Fruit fly (Drosophila melanogaster): ENCODE data around the gene bur.

The bur gene

DNA sequence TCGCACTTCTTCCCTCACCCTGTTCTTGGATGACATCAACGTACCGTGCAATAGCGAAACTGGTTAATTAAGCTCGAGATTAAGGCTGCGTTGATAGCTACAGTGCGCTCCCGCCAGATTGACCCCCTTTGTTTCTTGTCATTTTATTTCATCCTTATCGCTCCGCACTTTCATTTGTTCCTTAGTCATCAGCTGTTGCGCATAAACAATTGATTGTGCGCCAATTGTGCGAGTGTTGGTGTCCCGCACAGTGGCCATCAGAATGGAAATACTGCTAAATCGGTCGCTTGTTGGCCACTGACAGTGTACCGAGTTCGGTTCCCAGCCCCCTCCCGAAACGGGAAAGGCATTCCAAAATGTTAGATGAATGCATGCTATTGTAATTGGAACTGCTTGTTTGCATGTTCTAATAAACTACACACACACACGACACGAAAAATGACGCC lies 40.2 kb upstream of the bur start (continued):
- TF ChIP-seq Sry-δ (GFP tag; optimal IDR thresholded peaks at IDR 0.05), result no peak
- TF ChIP-seq Ada2b (GFP tag; IDR thresholded peaks at IDR 0.05), result no peak
- TF ChIP-seq Sry-β (GFP tag; optimal IDR thresholded peaks at IDR 0.05), result no peak
- TF ChIP-seq CG10979 (tag; optimal IDR thresholded peaks at IDR 0.05), result no peak
- TF ChIP-seq eyg (GFP tag; optimal IDR thresholded peaks at IDR 0.05), result peak; percentile 12
- TF ChIP-seq corto (GFP tag; optimal IDR thresholded peaks at IDR 0.05), result no peak
- TF ChIP-seq scrt (GFP tag; optimal IDR thresholded peaks at IDR 0.05), result peak; percentile 3
- TF ChIP-seq CG12769 (tag; optimal IDR thresholded peaks at IDR 0.05), result peak; percentile 72
- TF ChIP-seq CG11247 (GFP tag; IDR thresholded peaks at IDR 0.05), result no peak
- TF ChIP-seq zen2 (GFP tag; IDR thresholded peaks at IDR 0.05; ENCODE audit: partially characterized antibody), result no peak
- TF ChIP-seq tgo (GFP tag; IDR thresholded peaks at IDR 0.05), result no peak
- no peak for TF ChIP-seq toy (GFP tag; IDR thresholded peaks at IDR 0.05)
- TF ChIP-seq Antp (GFP tag; optimal IDR thresholded peaks at IDR 0.05), result no peak
- no peak for TF ChIP-seq CG12236 (GFP tag; optimal IDR thresholded peaks at IDR 0.05)
- no peak for TF ChIP-seq insv (GFP tag; optimal IDR thresholded peaks at IDR 0.05)
- no peak for TF ChIP-seq esg (GFP tag; conservative IDR thresholded peaks at IDR 0.05)
- no peak for TF ChIP-seq dysf (GFP tag; IDR thresholded peaks at IDR 0.05)
- peak; percentile 21 for TF ChIP-seq nom (GFP tag; optimal IDR thresholded peaks at IDR 0.05)
- no peak for TF ChIP-seq bowl (GFP tag; IDR thresholded peaks at IDR 0.05)
- no peak for TF ChIP-seq YL-1 (GFP tag; optimal IDR thresholded peaks at IDR 0.05)
- no peak for TF ChIP-seq hkb (optimal IDR thresholded peaks at IDR 0.05)
- no peak for TF ChIP-seq hkb (GFP tag; IDR thresholded peaks at IDR 0.05)
- peak; percentile 76 for TF ChIP-seq grau (tag; optimal IDR thresholded peaks at IDR 0.05)
- no peak for TF ChIP-seq CG31388 (GFP tag; optimal IDR thresholded peaks at IDR 0.05)
- TF ChIP-seq Hsf (GFP tag; optimal IDR thresholded peaks at IDR 0.05), result no peak
- TF ChIP-seq CG31441 (GFP tag; IDR thresholded peaks at IDR 0.05), result no peak
- TF ChIP-seq gsb-n (tag; optimal IDR thresholded peaks at IDR 0.05), result no peak
- no peak for TF ChIP-seq CG11398 (GFP tag; optimal IDR thresholded peaks at IDR 0.05)
- no peak for TF ChIP-seq CG10366 (GFP tag; IDR thresholded peaks at IDR 0.05)
- TF ChIP-seq CkIIα-i1 (GFP tag; IDR thresholded peaks at IDR 0.05), result no peak
- no peak for TF ChIP-seq twi (tag; optimal IDR thresholded peaks at IDR 0.05)
- TF ChIP-seq Six4 (GFP tag; optimal IDR thresholded peaks at IDR 0.05), result no peak
- TF ChIP-seq tio (GFP tag; optimal IDR thresholded peaks at IDR 0.05), result no peak
- peak in 1 of 2 experiments; percentile 60 for TF ChIP-seq crp (GFP tag; optimal IDR thresholded peaks at IDR 0.05)

DNA sequence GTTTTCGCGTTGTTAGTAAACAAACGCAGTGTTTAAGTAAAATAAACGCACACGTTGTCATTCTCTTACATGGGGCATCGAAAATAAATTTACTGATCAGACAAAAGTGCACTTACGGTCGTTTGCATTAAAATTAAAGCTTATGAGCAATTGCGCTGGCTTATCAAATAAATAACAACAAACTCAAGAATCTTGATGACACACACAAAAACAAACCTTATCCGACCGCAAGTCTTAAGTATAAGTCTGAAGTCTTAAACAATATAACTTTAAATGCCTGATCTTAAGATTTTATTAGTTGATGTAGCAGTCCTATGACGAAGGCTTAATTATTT lies 39.4 kb upstream of the bur start:
- no peak for TF ChIP-seq sc (optimal IDR thresholded peaks at IDR 0.05)
- peak; percentile 33 for TF ChIP-seq sc (GFP tag; optimal IDR thresholded peaks at IDR 0.05)
- no peak for TF ChIP-seq stwl (tag; optimal IDR thresholded peaks at IDR 0.05)
- TF ChIP-seq sna (GFP tag; IDR thresholded peaks at IDR 0.05; ENCODE audit: partially characterized antibody), result no peak
- peak; percentile 4 for TF ChIP-seq CG12769 (tag; optimal IDR thresholded peaks at IDR 0.05)
- no peak for TF ChIP-seq CG15514 (GFP tag; optimal IDR thresholded peaks at IDR 0.05)
- TF ChIP-seq CG17186 (GFP tag; optimal IDR thresholded peaks at IDR 0.05), result no peak
- peak; percentile 38 for TF ChIP-seq CG17568 (GFP tag; optimal IDR thresholded peaks at IDR 0.05)
- peak; percentile 41 for TF ChIP-seq salm (tag; optimal IDR thresholded peaks at IDR 0.05)
- TF ChIP-seq pita (GFP tag; optimal IDR thresholded peaks at IDR 0.05), result no peak
- no peak for TF ChIP-seq CG10267 (tag; optimal IDR thresholded peaks at IDR 0.05)
- TF ChIP-seq CG5180 (GFP tag; optimal IDR thresholded peaks at IDR 0.05), result peak; percentile 21
- TF ChIP-seq Asciz (GFP tag; optimal IDR thresholded peaks at IDR 0.05), result peak; percentile 18
- peak in 1 of 3 experiments; percentile 39 for TF ChIP-seq lola (GFP tag; optimal IDR thresholded peaks at IDR 0.05)
- TF ChIP-seq E2f2 (GFP tag; IDR thresholded peaks at IDR 0.05), result no peak
- peak; percentile 19 for TF ChIP-seq CG33557 (GFP tag; optimal IDR thresholded peaks at IDR 0.05)
- no peak for TF ChIP-seq CrebB (tag; optimal IDR thresholded peaks at IDR 0.05)
- peak; percentile 23 for TF ChIP-seq sd (tag; optimal IDR thresholded peaks at IDR 0.05)
- peak; percentile 15 for TF ChIP-seq tap (tag; optimal IDR thresholded peaks at IDR 0.05)
- TF ChIP-seq nerfin-1 (tag; optimal IDR thresholded peaks at IDR 0.05), result no peak

All from whole organism, embryonic.